Worm (Caenorhabditis elegans) whole organism, L1 larva: ENCODE measurements around the gene M106.2.

ENCODE experiments used
- aly-2 ChIP-seq: fragments of 150-350 bp; optimal IDR thresholded peaks from 2 replicates; lab custom pipeline; 2014; ENCODE audit warnings: missing biosample characterization, missing genetic modification characterization
- ama-1 ChIP-seq: fragments of 150-350 bp; optimal IDR thresholded peaks from 2 replicates; lab custom pipeline; 2014
- ceh-8 ChIP-seq: fragments of 200-800 bp; sonication (Bioruptor generic); optimal IDR thresholded peaks from 2 replicates; lab custom pipeline; 2018; ENCODE audit warnings: mild to moderate bottlenecking, missing genetic modification characterization, moderate library complexity, missing compliant biosample characterization
- elt-2 ChIP-seq: sonication (generic microtip); optimal IDR thresholded peaks from 2 replicates; lab custom pipeline; 2016; ENCODE audit warnings: missing genetic modification characterization, mild to moderate bottlenecking, inconsistent platforms, missing compliant biosample characterization, missing genetic modification reagents
- fkh-10 ChIP-seq: sonication (generic microtip); optimal IDR thresholded peaks from 2 replicates; lab custom pipeline; 2017; ENCODE audit warnings: missing biosample characterization, missing genetic modification reagents, missing genetic modification characterization
- fkh-4 ChIP-seq: sonication (generic microtip); optimal IDR thresholded peaks from 2 replicates; lab custom pipeline; 2016; ENCODE audit warnings: missing compliant biosample characterization, missing genetic modification characterization, borderline replicate concordance
- hlh-17 ChIP-seq: fragments of 200-800 bp; sonication (Bioruptor generic); optimal IDR thresholded peaks from 2 replicates; lab custom pipeline; 2018; ENCODE audit warnings: missing genetic modification characterization, mild to moderate bottlenecking, missing compliant biosample characterization, moderate library complexity, borderline replicate concordance
- jun-1 ChIP-seq: fragments of 150-350 bp; optimal IDR thresholded peaks from 2 replicates; lab custom pipeline; 2014; ENCODE audit warnings: missing biosample characterization, missing genetic modification reagents, missing genetic modification characterization
- lin-15B ChIP-seq: fragments of 150-350 bp; sonication (generic microtip); optimal IDR thresholded peaks from 3 replicates; lab custom pipeline; 2014; ENCODE audit warnings: missing biosample characterization, missing genetic modification characterization
- lin-39 ChIP-seq: fragments of 150-350 bp; optimal IDR thresholded peaks from 2 replicates; lab custom pipeline; 2014; ENCODE audit warnings: missing biosample characterization, missing genetic modification reagents, missing genetic modification characterization
- skn-1 ChIP-seq: fragments of 150-350 bp; optimal IDR thresholded peaks from 2 replicates; lab custom pipeline; 2014; ENCODE audit warnings: missing biosample characterization, missing genetic modification characterization
- tbx-2 ChIP-seq: sonication (generic microtip); optimal IDR thresholded peaks from 2 replicates; lab custom pipeline; 2016; ENCODE audit warnings: missing genetic modification characterization, missing compliant biosample characterization
- zag-1 ChIP-seq: fragments of 150-350 bp; optimal IDR thresholded peaks from 2 replicates; lab custom pipeline; 2014; ENCODE audit warnings: missing biosample characterization, missing genetic modification characterization

DNA sequence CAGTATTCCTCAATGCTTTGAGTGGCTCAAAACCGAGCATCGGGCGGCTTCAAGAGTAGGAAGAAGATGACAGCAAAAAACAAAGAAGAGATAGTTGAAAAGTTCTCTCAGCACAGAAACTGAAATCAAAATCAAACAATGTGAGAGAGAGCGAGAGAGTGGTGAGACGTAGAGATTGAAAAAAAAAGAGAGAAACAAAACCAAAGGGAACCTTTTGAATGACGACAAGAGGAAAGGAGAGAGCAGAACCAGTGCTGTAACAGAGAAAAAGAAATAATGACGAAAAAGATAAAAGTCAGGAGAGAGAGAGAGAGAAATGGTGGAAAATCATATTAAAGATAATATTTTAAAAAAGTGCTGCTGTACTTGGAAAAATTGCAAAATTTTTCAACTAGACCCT is 17.4 kb upstream of the M106.2 start:
- TF ChIP-seq jun-1 (tag; lab: Kevin White, UChicago) (no peak), fkh-4 (tag; lab: Kevin White, UChicago) (no peak), lin-15B (no peak), ama-1 (lab: Kevin White, UChicago) (no peak), aly-2 (tag; lab: Kevin White, UChicago) (no peak), fkh-10 (GFP tag; lab: Kevin White, UChicago) (no peak), elt-2 (tag; lab: Kevin White, UChicago) (peak; percentile 11), tbx-2 (tag; lab: Kevin White, UChicago) (no peak), zag-1 (tag; lab: Kevin White, UChicago) (no peak), skn-1 (tag; lab: Kevin White, UChicago) (peak; percentile 15), lin-39 (no peak), hlh-17 (GFP tag; lab: Kevin White, UChicago) (no peak), ceh-8 (GFP tag; lab: Kevin White, UChicago) (no peak)
